Worm (Caenorhabditis elegans) whole organism, L1 larva: ENCODE measurements around the gene irld-3.

Experiments
- lin-39 ChIP-seq: fragments of 150-350 bp; optimal IDR thresholded peaks from 2 replicates; lab custom pipeline; 2014; ENCODE audit warnings: missing biosample characterization, missing genetic modification reagents, missing genetic modification characterization
- mdl-1 ChIP-seq, 2 experiments: fragments of 150-350 bp; optimal IDR thresholded peaks; 2 replicates each; lab custom pipeline; 2014 to 2017; ENCODE audit warnings: missing biosample characterization in 2 of 2, missing genetic modification characterization in 2 of 2, inconsistent platforms in 1 of 2
- nhr-11 ChIP-seq: fragments of 150-350 bp; optimal IDR thresholded peaks from 2 replicates; lab custom pipeline; 2014; ENCODE audit warnings: missing biosample characterization, missing genetic modification characterization
- nhr-47 ChIP-seq: sonication (generic microtip); optimal IDR thresholded peaks from 2 replicates; lab custom pipeline; 2016; ENCODE audit warnings: mild to moderate bottlenecking, missing genetic modification characterization, moderate library complexity, missing compliant biosample characterization
- nhr-77 ChIP-seq: fragments of 150-350 bp; optimal IDR thresholded peaks from 2 replicates; lab custom pipeline; 2014; ENCODE audit warnings: missing biosample characterization, missing genetic modification characterization

- no peak for TF ChIP-seq mdl-1 (tag; optimal IDR thresholded peaks at IDR 0.05; lab: Kevin White, UChicago)
- TF ChIP-seq nhr-47 (tag; lab: Kevin White, UChicago), result no peak
- no peak for TF ChIP-seq nhr-11 (tag; lab: Kevin White, UChicago)
- no peak for TF ChIP-seq lin-39 (tag; lab: Kevin White, UChicago)
- TF ChIP-seq nhr-77 (tag; lab: Kevin White, UChicago), result no peak
Measured at ce11 chrV:3188043-3188442, 49.7 kb upstream of the irld-3 start, which contains the start of gene lag-2.
